Worm (Caenorhabditis elegans) whole organism, L3 larva: ENCODE measurements around the gene tmem-132.

Source experiments
- ama-1 ChIP-seq: fragments of 150-350 bp; optimal IDR thresholded peaks from 2 replicates; lab custom pipeline; 2018
- elt-2 ChIP-seq: sonication (generic microtip); optimal IDR thresholded peaks from 2 replicates; lab custom pipeline; 2016; ENCODE audit warnings: missing genetic modification reagents, mild to moderate bottlenecking, missing genetic modification characterization, missing compliant biosample characterization
- fkh-10 ChIP-seq: sonication (generic microtip); optimal IDR thresholded peaks from 2 replicates; lab custom pipeline; 2017; ENCODE audit warnings: missing biosample characterization, missing genetic modification reagents, missing genetic modification characterization
- lin-15B ChIP-seq: fragments of 150-350 bp; optimal IDR thresholded peaks from 2 replicates; lab custom pipeline; 2014; ENCODE audit warnings: missing biosample characterization, missing genetic modification characterization
- nhr-12 ChIP-seq: fragments of 150-350 bp; optimal IDR thresholded peaks from 2 replicates; lab custom pipeline; 2014; ENCODE audit warnings: missing biosample characterization, missing genetic modification characterization

ce11 chrIII:2716514-2716913 lies at the start of gene tmem-132:
- no peak for TF ChIP-seq lin-15B (tag; lab: Kevin White, UChicago)
- TF ChIP-seq elt-2 (tag; lab: Kevin White, UChicago), result no peak
- no peak for TF ChIP-seq fkh-10 (GFP tag; lab: Kevin White, UChicago)
- no peak for TF ChIP-seq ama-1 (lab: Kevin White, UChicago)
- TF ChIP-seq nhr-12 (tag; lab: Kevin White, UChicago), result no peak
